Fruit fly (Drosophila melanogaster) whole organism, wandering third instar larva: ENCODE measurements around the gene INPP5E.
A peak's percentile ranks its signal among the peaks of the same experiment; 100 is the strongest.

Experiments
- Dif ChIP-seq: fragments of 200-275, 200-300 bp; sonication (Bioruptor generic); optimal IDR thresholded peaks from 2 replicates; lab custom pipeline; 2018; ENCODE audit warnings: missing biosample characterization, missing genetic modification characterization; ENCODE audit not compliant: partially characterized antibody
- HLH106 ChIP-seq: fragments of 200-800 bp; optimal IDR thresholded peaks from 3 replicates; lab custom pipeline; 2019; ENCODE audit warnings: missing biosample characterization, mild to moderate bottlenecking, missing genetic modification characterization, moderate library complexity
- Myc ChIP-seq: fragments of >200 bp; optimal IDR thresholded peaks from 2 replicates; lab custom pipeline; 2017
- OdsH ChIP-seq: fragments of 200-800 bp; sonication (Bioruptor generic); optimal IDR thresholded peaks from 2 replicates; lab custom pipeline; 2016; ENCODE audit warnings: missing biosample characterization, mild to moderate bottlenecking, missing genetic modification characterization
- dl ChIP-seq, 2 experiments: fragments of 175-275, 200-275 bp in 1 of 2; fragments of 200-275 bp in 1 of 2; sonication (Bioruptor generic); optimal IDR thresholded peaks; lab custom pipeline; 2018; ENCODE audit warnings: mild to moderate bottlenecking in 2 of 2, missing biosample characterization in 2 of 2, missing genetic modification characterization in 2 of 2, moderate library complexity in 2 of 2; ENCODE audit not compliant: partially characterized antibody in 2 of 2, insufficient read depth in 1 of 2
- ey ChIP-seq: fragments of 200-800 bp; sonication (Bioruptor generic); optimal IDR thresholded peaks from 2 replicates; lab custom pipeline; 2016; ENCODE audit warnings: missing biosample characterization, missing genetic modification characterization
- woc ChIP-seq: sonication (Bioruptor generic); optimal IDR thresholded peaks from 2 replicates; lab custom pipeline; 2016; ENCODE audit warnings: missing biosample characterization, mild to moderate bottlenecking, missing genetic modification characterization

dm6 chr3L:12277054-12277879 is at the start of gene INPP5E, which contains the start of gene Sms:
- TF ChIP-seq dl (GFP tag; optimal IDR thresholded peaks at IDR 0.05; lab: Kevin White, UChicago; ENCODE audit: insufficient read depth in 1 of 2, partially characterized antibody in 2 of 2) (no peak), Myc (lab: Kevin White, UChicago) (no peak), woc (peak; percentile 16), Dif (no peak), OdsH (peak; percentile 31), ey (GFP tag; lab: Kevin White, UChicago) (peak; percentile 37), HLH106 (tag; lab: Kevin White, UChicago) (peak; percentile 61)
